Fruit fly (Drosophila melanogaster): ENCODE results near the gene CG32453.

Gene CG32453

dm6 chr3L:22717137-22717767, 20.2 kb downstream of the CG32453 start, which contains the start of the genes ArfGAP3 and CG32452 (continued):
- TF ChIP-seq Stat92E (GFP tag; optimal IDR thresholded peaks at IDR 0.05) (peak in 1 of 3 experiments; percentile 28), stc (GFP tag; IDR thresholded peaks at IDR 0.05) (peak; percentile 38; the same call in 1 of the 2 replicates), MBD-R2 (GFP tag; IDR thresholded peaks at IDR 0.05) (peak; percentile 22), Hr3 (GFP tag; optimal IDR thresholded peaks at IDR 0.05) (peak; percentile 67), CG13624 (GFP tag; optimal IDR thresholded peaks at IDR 0.05) (peak; percentile 54), hth (optimal IDR thresholded peaks at IDR 0.05) (no peak), maf-S (GFP tag; optimal IDR thresholded peaks at IDR 0.05) (no peak), Camta (GFP tag; optimal IDR thresholded peaks at IDR 0.05) (peak; percentile 69), Xbp1 (GFP tag; optimal IDR thresholded peaks at IDR 0.05) (peak; percentile 85), CG13296 (GFP tag; optimal IDR thresholded peaks at IDR 0.05) (peak; percentile 68), tgo (GFP tag; IDR thresholded peaks at IDR 0.05) (peak; percentile 61; the same call in 2 of the 3 replicates), D (optimal IDR thresholded peaks at IDR 0.05) (no peak), D (GFP tag; optimal IDR thresholded peaks at IDR 0.05) (peak; percentile 40), CG15696 (tag; optimal IDR thresholded peaks at IDR 0.05) (peak; percentile 73), CG32532 (GFP tag; IDR thresholded peaks at IDR 0.05) (peak; percentile 82), Usf (GFP tag; optimal IDR thresholded peaks at IDR 0.05) (peak; percentile 41), CG11093 (GFP tag; IDR thresholded peaks at IDR 0.05) (peak; percentile 47; the same call in 1 of the 3 replicates), Abd-B (GFP tag; optimal IDR thresholded peaks at IDR 0.05) (peak; percentile 60), CG14860 (GFP tag; IDR thresholded peaks at IDR 0.05; ENCODE audit: partially characterized antibody) (no peak), Myb (GFP tag; optimal IDR thresholded peaks at IDR 0.05) (peak; percentile 66), CG17186 (GFP tag; optimal IDR thresholded peaks at IDR 0.05) (peak; percentile 100), CG1529 (GFP tag; optimal IDR thresholded peaks at IDR 0.05) (peak; percentile 29), CG34376 (GFP tag; optimal IDR thresholded peaks at IDR 0.05) (peak; percentile 55), Chrac-16 (GFP tag; optimal IDR thresholded peaks at IDR 0.05) (peak; percentile 80), CHES-1-like (GFP tag; optimal IDR thresholded peaks at IDR 0.05) (peak; percentile 31), Eip74EF (GFP tag; optimal IDR thresholded peaks at IDR 0.05) (peak in 1 of 2 experiments; percentile 50), ato (GFP tag; IDR thresholded peaks at IDR 0.05; ENCODE audit: partially characterized antibody) (no peak), Ravus (GFP tag; IDR thresholded peaks at IDR 0.05) (no peak), Six4 (GFP tag; optimal IDR thresholded peaks at IDR 0.05) (peak; percentile 70), Deaf1 (tag; optimal IDR thresholded peaks at IDR 0.05) (peak; percentile 76), Mad (GFP tag; optimal IDR thresholded peaks at IDR 0.05) (peak; percentile 71), Fer3 (tag; optimal IDR thresholded peaks at IDR 0.05) (peak; percentile 78), croc (GFP tag; conservative IDR thresholded peaks at IDR 0.05) (peak; percentile 26; the same call in 1 of the 3 replicates), CG7786 (GFP tag; optimal IDR thresholded peaks at IDR 0.05) (peak; percentile 39), repo (GFP tag; optimal IDR thresholded peaks at IDR 0.05) (no peak), Awh (GFP tag; IDR thresholded peaks at IDR 0.05) (no peak; the same call in 1 of the 2 replicates), CG7271 (tag; optimal IDR thresholded peaks at IDR 0.05) (no peak), CG4360 (GFP tag; IDR thresholded peaks at IDR 0.05) (no peak), Spps (tag; optimal IDR thresholded peaks at IDR 0.05) (peak; percentile 34), MTF-1 (GFP tag; optimal IDR thresholded peaks at IDR 0.05; ENCODE audit: borderline replicate concordance) (peak; percentile 50), Lpt (GFP tag; optimal IDR thresholded peaks at IDR 0.05) (no peak), sisA (GFP tag; IDR thresholded peaks at IDR 0.05) (peak; percentile 64), Hmr (GFP tag; optimal IDR thresholded peaks at IDR 0.05) (peak; percentile 72), CG8478 (optimal IDR thresholded peaks at IDR 0.05) (no peak), pb (GFP tag; optimal IDR thresholded peaks at IDR 0.05) (no peak), CG12236 (GFP tag; optimal IDR thresholded peaks at IDR 0.05) (peak; percentile 5), H15 (GFP tag; IDR thresholded peaks at IDR 0.05) (peak; percentile 62; the same call in 1 of the 3 replicates), seq (GFP tag; IDR thresholded peaks at IDR 0.05) (peak; percentile 56; the same call in 1 of the 2 replicates), rib (GFP tag; IDR thresholded peaks at IDR 0.05) (peak; percentile 60; the same call in 1 of the 2 replicates), Hr78 (GFP tag; optimal IDR thresholded peaks at IDR 0.05) (no peak)
